Fruit fly (Drosophila melanogaster) whole organism, embryonic: ENCODE results near the gene CG46458.

Experiments
- Asciz ChIP-seq: fragments of 200-800 bp; sonication (Bioruptor generic); optimal IDR thresholded peaks from 2 replicates; lab custom pipeline; 2017; ENCODE audit warnings: missing biosample characterization, mild to moderate bottlenecking, missing genetic modification characterization, missing genetic modification reagents
- Atf-2 ChIP-seq: fragments of 200-800 bp; sonication (Bioruptor generic); optimal IDR thresholded peaks from 2 replicates; lab custom pipeline; 2016; ENCODE audit warnings: missing biosample characterization, missing genetic modification characterization
- Awh ChIP-seq: fragments of 200-800 bp; sonication (Bioruptor generic); IDR thresholded peaks from 2 replicates; pipeline ENCODE4, ENCODE4 v1.3.6; 2022; ENCODE audit warnings: missing biosample characterization, missing genetic modification characterization
- CG10431 ChIP-seq: fragments of 200-800 bp; sonication (Bioruptor generic); optimal IDR thresholded peaks from 3 replicates; lab custom pipeline; 2018; ENCODE audit warnings: missing biosample characterization, mild to moderate bottlenecking, missing genetic modification characterization
- CG11504 ChIP-seq: fragments of 200-800 bp; sonication (Bioruptor generic); optimal IDR thresholded peaks from 3 replicates; lab custom pipeline; 2019; ENCODE audit warnings: missing biosample characterization, mild to moderate bottlenecking, missing genetic modification characterization, moderate library complexity
- CG11560 ChIP-seq: fragments of 200-800 bp; sonication (Bioruptor generic); IDR thresholded peaks from 3 replicates; pipeline ENCODE4 v1.3.6; 2022; ENCODE audit warnings: missing biosample characterization, missing genetic modification characterization
- CG11695 ChIP-seq: fragments of 200-800 bp; sonication (Bioruptor generic); IDR thresholded peaks from 3 replicates; pipeline ENCODE4 v1.3.6; 2022; ENCODE audit warnings: missing biosample characterization, missing genetic modification characterization
- CG11696 ChIP-seq: fragments of 200-800 bp; sonication (Bioruptor generic); IDR thresholded peaks from 2 replicates; pipeline ENCODE4 v1.3.6; 2022; ENCODE audit warnings: missing biosample characterization, missing genetic modification characterization
- CG12659 ChIP-seq: fragments of 200-800 bp; sonication (Bioruptor generic); optimal IDR thresholded peaks from 3 replicates; lab custom pipeline; 2017; ENCODE audit warnings: mild to moderate bottlenecking, missing biosample characterization, missing genetic modification reagents, missing genetic modification characterization
- CG14014 ChIP-seq: fragments of 200-800 bp; sonication (Bioruptor generic); IDR thresholded peaks from 2 replicates; pipeline ENCODE4 v1.3.6; 2022; ENCODE audit warnings: missing biosample characterization, missing genetic modification characterization
- CG33213 ChIP-seq: fragments of 200-800 bp; sonication (Bioruptor generic); optimal IDR thresholded peaks from 3 replicates; lab custom pipeline; 2016; ENCODE audit warnings: missing biosample characterization, missing genetic modification characterization
- CG34376 ChIP-seq: fragments of 200-800 bp; sonication (Bioruptor generic); optimal IDR thresholded peaks from 2 replicates; lab custom pipeline; 2018; ENCODE audit warnings: missing biosample characterization, mild to moderate bottlenecking, missing genetic modification characterization
- CG4854 ChIP-seq: fragments of 200-800 bp; sonication (Bioruptor generic); optimal IDR thresholded peaks from 2 replicates; lab custom pipeline; 2016; ENCODE audit warnings: missing biosample characterization, missing genetic modification characterization, inconsistent platforms
- CG8924 ChIP-seq: fragments of 200-800 bp; optimal IDR thresholded peaks from 3 replicates; lab custom pipeline; 2019; ENCODE audit warnings: missing biosample characterization, mild to moderate bottlenecking, missing genetic modification characterization, moderate library complexity
- D ChIP-seq, 2 experiments: fragments of 200-800 bp in 1 of 2; fragments of >200 bp in 1 of 2; sonication (Bioruptor generic) in 1 of 2; optimal IDR thresholded peaks; 2 replicates in 1 of 2; 3 replicates in 1 of 2; lab custom pipeline; 2017; ENCODE audit warnings: mild to moderate bottlenecking in 1 of 2, missing biosample characterization in 1 of 2, missing genetic modification characterization in 1 of 2, missing genetic modification reagents in 1 of 2
- Deaf1 ChIP-seq: fragments of 200-800 bp; optimal IDR thresholded peaks from 3 replicates; lab custom pipeline; 2019; ENCODE audit warnings: missing biosample characterization, mild to moderate bottlenecking, missing genetic modification characterization, moderate library complexity
- Dip2 ChIP-seq: fragments of 200-800 bp; sonication (Bioruptor generic); IDR thresholded peaks from 2 replicates; pipeline ENCODE4 v1.3.6; 2022; ENCODE audit warnings: missing biosample characterization, missing genetic modification characterization
- Dll ChIP-seq: fragments of 200-800 bp; sonication (Bioruptor generic); IDR thresholded peaks from 4 replicates; pipeline ENCODE4 v1.3.6; 2022; ENCODE audit warnings: missing biosample characterization, missing genetic modification characterization; ENCODE audit not compliant: partially characterized antibody
- Drgx ChIP-seq: fragments of 200-800 bp; sonication (Bioruptor generic); IDR thresholded peaks from 2 replicates; pipeline ENCODE4 v1.3.6; 2022; ENCODE audit warnings: missing biosample characterization, missing genetic modification characterization
- GATAe ChIP-seq: fragments of 200-800 bp; sonication (Bioruptor generic); conservative IDR thresholded peaks from 2 replicates; pipeline ENCODE4 v1.3.6; 2022; ENCODE audit warnings: missing biosample characterization, missing genetic modification characterization
- Gug ChIP-seq: fragments of 200-800 bp; sonication (Bioruptor generic); IDR thresholded peaks from 4 replicates; pipeline ENCODE4 v1.3.6; 2022; ENCODE audit warnings: missing biosample characterization, missing genetic modification characterization
- HmgZ ChIP-seq: fragments of 200-800 bp; sonication (Bioruptor generic); optimal IDR thresholded peaks from 2 replicates; lab custom pipeline; 2018; ENCODE audit warnings: missing biosample characterization, mild to moderate bottlenecking, missing genetic modification characterization
- Kr ChIP-seq: fragments of 200-800 bp; sonication (Bioruptor generic); optimal IDR thresholded peaks from 2 replicates; lab custom pipeline; 2017; ENCODE audit warnings: missing biosample characterization, mild to moderate bottlenecking, missing genetic modification characterization
- Mad ChIP-seq: fragments of 200-800 bp; sonication (Bioruptor generic); optimal IDR thresholded peaks from 2 replicates; lab custom pipeline; 2016; ENCODE audit warnings: missing biosample characterization, missing genetic modification characterization
- Med ChIP-seq: fragments of 200-800 bp; sonication (Bioruptor generic); peaks from one replicate; lab custom pipeline; 2016; ENCODE audit warnings: missing biosample characterization, missing genetic modification characterization, mild to moderate bottlenecking, inconsistent platforms, moderate library complexity
- Nf-YC ChIP-seq: fragments of 200-800 bp; optimal IDR thresholded peaks from 3 replicates; lab custom pipeline; 2019; ENCODE audit warnings: missing biosample characterization, mild to moderate bottlenecking, missing genetic modification characterization, moderate library complexity
- Poxn ChIP-seq: fragments of 200-800 bp; sonication (Bioruptor generic); IDR thresholded peaks from 2 replicates; pipeline ENCODE4 v1.3.6; 2022; ENCODE audit warnings: missing biosample characterization, missing genetic modification characterization
- Ravus ChIP-seq: fragments of 200-800 bp; sonication (Bioruptor generic); IDR thresholded peaks from 2 replicates; pipeline ENCODE4 v1.3.6; 2022; ENCODE audit warnings: missing biosample characterization, missing genetic modification characterization
- Six4 ChIP-seq: fragments of 200-800 bp; sonication (Bioruptor generic); optimal IDR thresholded peaks from 2 replicates; lab custom pipeline; 2016; ENCODE audit warnings: missing biosample characterization, missing genetic modification characterization
- Spps ChIP-seq: fragments of 200-800 bp; sonication (Bioruptor generic); optimal IDR thresholded peaks from 2 replicates; lab custom pipeline; 2018; ENCODE audit warnings: missing biosample characterization, mild to moderate bottlenecking, missing genetic modification characterization
- ac ChIP-seq: fragments of 200-800 bp; sonication (Bioruptor generic); optimal IDR thresholded peaks from 3 replicates; lab custom pipeline; 2017; ENCODE audit warnings: missing biosample characterization, mild to moderate bottlenecking, missing genetic modification characterization
- cad ChIP-seq: fragments of >200 bp; optimal IDR thresholded peaks from 2 replicates; lab custom pipeline; 2017; ENCODE audit warnings: missing biosample characterization, missing genetic modification characterization
- chinmo ChIP-seq: fragments of 200-800 bp; sonication (Bioruptor generic); IDR thresholded peaks from 4 replicates; pipeline ENCODE4 v1.3.6; 2022; ENCODE audit warnings: missing biosample characterization, missing genetic modification characterization; ENCODE audit not compliant: partially characterized antibody
- chn ChIP-seq: fragments of 200-800 bp; sonication (Bioruptor generic); optimal IDR thresholded peaks from 2 replicates; lab custom pipeline; 2016; ENCODE audit warnings: missing biosample characterization, missing genetic modification characterization
- en ChIP-seq: fragments of 200-800 bp; sonication (Bioruptor generic); optimal IDR thresholded peaks from 2 replicates; lab custom pipeline; 2016; ENCODE audit warnings: missing biosample characterization, missing genetic modification characterization
- ewg ChIP-seq: fragments of 200-800 bp; sonication (Bioruptor generic); optimal IDR thresholded peaks from 3 replicates; lab custom pipeline; 2017; ENCODE audit warnings: mild to moderate bottlenecking, missing biosample characterization, missing genetic modification reagents, missing genetic modification characterization
- fu2 ChIP-seq: fragments of 200-800 bp; sonication (Bioruptor generic); optimal IDR thresholded peaks from 2 replicates; lab custom pipeline; 2016; ENCODE audit warnings: missing biosample characterization, missing genetic modification characterization
- hkb ChIP-seq, 2 experiments: fragments of 200-800 bp in 1 of 2; fragments of >200 bp in 1 of 2; sonication (Bioruptor generic) in 1 of 2; IDR thresholded peaks in 1 of 2; optimal IDR thresholded peaks in 1 of 2; 2 replicates each; pipeline versions ENCODE4 v1.3.6 to Lab custom; 2017 to 2022; ENCODE audit warnings: missing biosample characterization in 1 of 2, missing genetic modification characterization in 1 of 2
- insv ChIP-seq, 2 experiments: fragments of 200-800 bp; sonication (Bioruptor generic); optimal IDR thresholded peaks; 3 replicates each; lab custom pipeline; 2016 to 2018; ENCODE audit warnings: missing biosample characterization in 2 of 2, missing genetic modification characterization in 2 of 2
- klu ChIP-seq: fragments of 200-800 bp; sonication (Bioruptor generic); IDR thresholded peaks from 2 replicates; pipeline ENCODE4 v1.3.6; 2022; ENCODE audit warnings: missing biosample characterization, missing genetic modification characterization
- kni ChIP-seq: fragments of 200-800 bp; sonication (Bioruptor generic); optimal IDR thresholded peaks from 3 replicates; lab custom pipeline; 2017; ENCODE audit warnings: mild to moderate bottlenecking, missing biosample characterization, missing genetic modification reagents, missing genetic modification characterization
- salm ChIP-seq: fragments of 200-800 bp; sonication (Bioruptor generic); optimal IDR thresholded peaks from 2 replicates; lab custom pipeline; 2018; ENCODE audit warnings: missing biosample characterization, mild to moderate bottlenecking, missing genetic modification characterization
- sc ChIP-seq, 3 experiments: fragments of >200 bp in 2 of 3; fragments of 200-800 bp in 1 of 3; sonication (Bioruptor generic) in 1 of 3; optimal IDR thresholded peaks; 2 replicates in 2 of 3; 3 replicates in 1 of 3; lab custom pipeline; 2017; ENCODE audit warnings: mild to moderate bottlenecking in 1 of 3, missing biosample characterization in 1 of 3, missing genetic modification characterization in 1 of 3, missing genetic modification reagents in 1 of 3
- seq ChIP-seq: fragments of 200-800 bp; sonication (Bioruptor generic); IDR thresholded peaks from 2 replicates; pipeline ENCODE4 v1.3.6; 2022; ENCODE audit warnings: missing biosample characterization, missing genetic modification characterization
- sisA ChIP-seq: fragments of 200-800 bp; sonication (Bioruptor generic); IDR thresholded peaks from 2 replicates; pipeline ENCODE4 v1.3.6; 2022; ENCODE audit warnings: missing biosample characterization, missing genetic modification characterization
- so ChIP-seq: fragments of 200-800 bp; sonication (Bioruptor generic); IDR thresholded peaks from 3 replicates; pipeline ENCODE4 v1.3.6; 2022; ENCODE audit warnings: missing biosample characterization, missing genetic modification characterization
- tgo ChIP-seq: fragments of 200-800 bp; sonication (Bioruptor generic); IDR thresholded peaks from 3 replicates; pipeline ENCODE4 v1.3.6; 2022; ENCODE audit warnings: missing biosample characterization, missing genetic modification characterization
- unc-4 ChIP-seq: fragments of 200-800 bp; sonication (Bioruptor generic); IDR thresholded peaks from 2 replicates; pipeline ENCODE4 v1.3.6; 2022; ENCODE audit warnings: missing biosample characterization, missing genetic modification characterization; ENCODE audit not compliant: partially characterized antibody

Gene CG46458

dm6 chr3R:6953160-6953559 lies 5.0 kb downstream of the CG46458 start (continued):
- no peak for TF ChIP-seq CG12659
- TF ChIP-seq ac (GFP tag; lab: Kevin White, UChicago) = no peak
- peak; percentile 39; the same call in 1 of the 2 replicates for TF ChIP-seq seq (GFP tag; lab: Robert Waterston, UW)
- TF ChIP-seq CG8924 (tag; lab: Kevin White, UChicago) = no peak
- TF ChIP-seq Atf-2 (GFP tag; lab: Kevin White, UChicago) = no peak
- TF ChIP-seq klu (GFP tag; lab: Robert Waterston, UW) = no peak
- TF ChIP-seq D (optimal IDR thresholded peaks at IDR 0.05; lab: Kevin White, UChicago) = no peak
- TF ChIP-seq D (GFP tag; optimal IDR thresholded peaks at IDR 0.05; lab: Kevin White, UChicago) = no peak
- TF ChIP-seq Dll (GFP tag; lab: Robert Waterston, UW) = no peak
- TF ChIP-seq Spps (tag; lab: Kevin White, UChicago) = no peak
- TF ChIP-seq GATAe (GFP tag; lab: Robert Waterston, UW) = no peak
- peak; percentile 41 for TF ChIP-seq Kr (GFP tag; lab: Kevin White, UChicago)
- TF ChIP-seq Asciz (GFP tag; lab: Kevin White, UChicago) = no peak
- no peak for TF ChIP-seq Mad
- TF ChIP-seq Nf-YC (tag; lab: Kevin White, UChicago) = peak; percentile 48
- no peak for TF ChIP-seq CG34376 (GFP tag; lab: Kevin White, UChicago)
- TF ChIP-seq kni (GFP tag; lab: Kevin White, UChicago) = peak; percentile 58
- peak; percentile 46 for TF ChIP-seq cad (GFP tag; lab: Kevin White, UChicago)
- no peak for TF ChIP-seq insv (GFP tag; optimal IDR thresholded peaks at IDR 0.05; lab: Kevin White, UChicago)
- no peak for TF ChIP-seq salm
- TF ChIP-seq Poxn (GFP tag; lab: Robert Waterston, UW) = no peak

DNA sequence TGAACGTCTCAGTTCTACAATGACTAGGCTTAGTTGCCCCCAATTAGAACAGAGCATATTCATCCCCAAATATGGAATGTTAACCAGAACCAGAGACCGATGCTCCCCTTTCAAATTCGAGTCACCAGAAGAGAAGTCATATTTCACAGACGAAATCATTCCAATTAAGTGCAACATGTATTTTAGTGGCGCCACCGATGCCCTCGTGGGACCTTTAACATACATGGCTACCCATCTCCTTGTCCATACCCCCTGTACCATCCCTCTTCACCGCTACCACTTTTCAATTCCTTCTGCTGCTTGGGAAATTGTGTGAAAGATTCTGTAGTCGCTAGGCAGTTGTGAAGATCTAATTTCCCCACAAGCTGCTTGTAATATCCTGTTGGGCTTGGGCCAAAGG lies 5.5 kb downstream of the CG46458 start:
- TF ChIP-seq hkb (optimal IDR thresholded peaks at IDR 0.05; lab: Kevin White, UChicago) = no peak
- TF ChIP-seq hkb (GFP tag; IDR thresholded peaks at IDR 0.05; lab: Robert Waterston, UW) = no peak
- no peak for TF ChIP-seq CG11696 (GFP tag; lab: Robert Waterston, UW)
- TF ChIP-seq CG10431 (GFP tag; lab: Kevin White, UChicago) = peak; percentile 97

DNA sequence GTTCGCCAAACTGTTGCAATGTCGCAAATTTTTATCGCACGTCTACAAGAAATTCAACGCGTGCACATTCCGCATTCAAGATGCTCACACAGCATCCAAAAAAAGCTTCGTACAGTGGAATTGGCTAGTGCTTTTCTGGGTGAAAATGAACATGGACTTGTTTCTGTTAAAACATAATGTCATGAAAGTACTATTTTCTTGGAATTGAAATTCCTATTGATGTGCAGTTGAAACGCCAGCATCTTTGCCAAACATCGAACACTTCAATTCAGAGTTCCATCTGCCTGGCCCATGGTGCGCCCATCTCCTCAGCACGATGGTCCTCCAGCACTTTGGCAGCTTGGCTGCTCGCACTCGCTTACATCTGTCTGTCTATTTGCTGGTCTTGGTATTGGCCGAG lies 7.1 kb downstream of the CG46458 start:
- TF ChIP-seq so (GFP tag; lab: Robert Waterston, UW) = no peak
- TF ChIP-seq Med (GFP tag; lab: Kevin White, UChicago) = peak; percentile 71
- TF ChIP-seq Drgx (GFP tag; lab: Robert Waterston, UW) = peak; percentile 76
- TF ChIP-seq Awh = no peak
- TF ChIP-seq unc-4 (GFP tag; lab: Robert Waterston, UW) = no peak
- no peak for TF ChIP-seq ac (GFP tag; lab: Kevin White, UChicago)
- TF ChIP-seq CG14014 (GFP tag; lab: Robert Waterston, UW) = no peak
- 0 out of 2 replicates have a peak, but pooled peaks have one; percentile 6 for TF ChIP-seq sisA (GFP tag; lab: Robert Waterston, UW)
- no peak for TF ChIP-seq chn
- no peak for TF ChIP-seq tgo
- no peak for TF ChIP-seq sc (optimal IDR thresholded peaks at IDR 0.05; lab: Kevin White, UChicago)
- TF ChIP-seq sc (GFP tag; optimal IDR thresholded peaks at IDR 0.05; lab: Kevin White, UChicago) = no peak
- no peak for TF ChIP-seq CG33213
- TF ChIP-seq Deaf1 (tag; lab: Kevin White, UChicago) = no peak
- TF ChIP-seq Dip2 = no peak
- no peak for TF ChIP-seq ewg (GFP tag; lab: Kevin White, UChicago)
- no peak for TF ChIP-seq HmgZ (tag; lab: Kevin White, UChicago)
- no peak for TF ChIP-seq Ravus
- TF ChIP-seq Gug (GFP tag; lab: Robert Waterston, UW) = 0 out of 4 replicates have a peak, but pooled peaks have one; percentile 5
- no peak for TF ChIP-seq chinmo (GFP tag; lab: Robert Waterston, UW)
- TF ChIP-seq en = no peak
- no peak for TF ChIP-seq CG4854
- no peak for TF ChIP-seq CG11560 (tag; lab: Robert Waterston, UW)
- no peak for TF ChIP-seq CG11695 (GFP tag; lab: Robert Waterston, UW)
- no peak for TF ChIP-seq Six4 (GFP tag; lab: Kevin White, UChicago)
- TF ChIP-seq CG11504 = peak; percentile 16
- TF ChIP-seq fu2 (GFP tag; lab: Kevin White, UChicago) = no peak
